Worm (Caenorhabditis elegans): ENCODE results near the gene acer-1.

- TF ChIP-seq flt-1 (GFP tag; IDR thresholded peaks at IDR 0.05) (no peak), T22C8.4 (GFP tag; IDR thresholded peaks at IDR 0.05) (no peak), klf-2 (GFP tag; conservative IDR thresholded peaks at IDR 0.05) (no peak), ztf-29 (GFP tag; IDR thresholded peaks at IDR 0.05) (no peak), cog-1 (tag; optimal IDR thresholded peaks at IDR 0.05) (no peak), med-1 (GFP tag; optimal IDR thresholded peaks at IDR 0.05; ENCODE audit: insufficient read depth) (no peak), tab-1 (GFP tag; IDR thresholded peaks at IDR 0.05) (no peak), ztf-23 (GFP tag; IDR thresholded peaks at IDR 0.05) (no peak), ref-1 (GFP tag; conservative IDR thresholded peaks at IDR 0.05) (no peak)
Observed at ce11 chrII:6858201-6858600, 32.0 kb downstream of the acer-1 start, which contains the start of gene dnj-5.

Measured in whole organism, midembryonic.